Fruit fly (Drosophila melanogaster): ENCODE results near the gene Fur1.

The Fur1 gene

DNA sequence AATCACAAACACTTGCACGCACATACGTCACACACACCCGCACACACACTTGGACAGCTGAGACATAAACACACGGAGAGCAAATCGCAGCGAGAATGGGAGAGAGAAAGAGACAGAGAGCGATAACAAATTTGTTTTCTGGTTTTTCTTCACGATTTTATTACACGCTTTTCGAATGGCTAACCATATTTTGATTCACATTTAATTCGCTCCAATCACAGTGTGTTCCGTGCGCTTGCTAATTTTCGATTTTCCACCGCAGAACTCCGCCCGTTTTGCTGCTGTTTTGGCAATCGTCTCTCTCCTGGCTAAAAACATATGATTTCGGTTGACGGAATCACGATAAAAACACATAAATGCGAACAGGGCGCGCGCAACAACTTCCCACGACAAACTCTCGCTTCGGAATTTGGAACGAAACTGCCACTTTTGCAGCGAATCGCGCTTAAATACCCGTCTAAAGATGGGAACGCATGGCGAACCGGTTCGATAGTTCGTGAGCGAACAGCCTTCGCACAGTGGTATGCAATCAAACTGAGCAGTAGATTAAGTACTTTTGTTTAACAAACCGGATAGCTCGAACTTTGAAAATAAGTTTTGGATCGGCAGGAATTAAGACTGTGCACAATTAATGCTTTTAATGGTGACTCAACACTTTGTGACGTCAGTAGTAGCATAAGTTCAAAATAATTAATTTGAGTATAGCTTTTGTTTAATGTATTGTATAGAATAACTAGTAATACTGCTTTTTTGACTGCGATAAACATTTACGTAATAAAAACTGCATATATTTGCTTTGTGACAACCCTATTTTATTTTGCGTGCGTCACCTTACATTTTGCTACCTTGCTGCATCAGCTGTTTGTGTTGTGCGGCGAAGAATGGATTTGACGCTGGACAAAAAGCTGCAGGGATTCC lies at the start of gene Fur1, which contains the start of gene Vps33B (continued):
- TF ChIP-seq CG17568 (GFP tag; optimal IDR thresholded peaks at IDR 0.05) (peak; percentile 92), ssp (GFP tag; IDR thresholded peaks at IDR 0.05) (peak; percentile 90), CG4820 (GFP tag; optimal IDR thresholded peaks at IDR 0.05) (peak; percentile 97), CG15073 (GFP tag; optimal IDR thresholded peaks at IDR 0.05) (peak; percentile 90), pzg (GFP tag; optimal IDR thresholded peaks at IDR 0.05) (peak; percentile 75), CG8388 (GFP tag; optimal IDR thresholded peaks at IDR 0.05) (peak; percentile 96), CG11696 (GFP tag; IDR thresholded peaks at IDR 0.05) (peak; percentile 70; the same call in 1 of the 2 replicates), Aef1 (GFP tag; IDR thresholded peaks at IDR 0.05) (peak; percentile 94), CoRest (tag; optimal IDR thresholded peaks at IDR 0.05) (peak; percentile 98), CG2889 (GFP tag; IDR thresholded peaks at IDR 0.05) (peak; percentile 91), CG30403 (GFP tag; optimal IDR thresholded peaks at IDR 0.05) (peak; percentile 99), CG15269 (tag; optimal IDR thresholded peaks at IDR 0.05) (peak; percentile 96), CG18011 (GFP tag; optimal IDR thresholded peaks at IDR 0.05) (peak; percentile 89), CG17361 (GFP tag; IDR thresholded peaks at IDR 0.05) (peak; percentile 99), Optix (GFP tag; IDR thresholded peaks at IDR 0.05) (peak; percentile 94), CG11093 (GFP tag; IDR thresholded peaks at IDR 0.05) (peak; percentile 92), CG3838 (GFP tag; optimal IDR thresholded peaks at IDR 0.05) (peak; percentile 92), nmo (GFP tag; optimal IDR thresholded peaks at IDR 0.05) (peak; percentile 98), CG3065 (GFP tag; optimal IDR thresholded peaks at IDR 0.05) (peak; percentile 95), CG7963 (GFP tag; IDR thresholded peaks at IDR 0.05; ENCODE audit: partially characterized antibody) (peak; percentile 74), CG12744 (GFP tag; optimal IDR thresholded peaks at IDR 0.05) (peak; percentile 95), CG12299 (tag; optimal IDR thresholded peaks at IDR 0.05) (peak; percentile 94), CG2120 (GFP tag; optimal IDR thresholded peaks at IDR 0.05) (peak; percentile 99), Vsx1 (GFP tag; optimal IDR thresholded peaks at IDR 0.05) (peak; percentile 92), Myb (GFP tag; optimal IDR thresholded peaks at IDR 0.05) (peak; percentile 91), Dip2 (GFP tag; IDR thresholded peaks at IDR 0.05) (peak; percentile 76; the same call in 1 of the 2 replicates), CG6272 (GFP tag; IDR thresholded peaks at IDR 0.05) (peak; percentile 92), p53 (GFP tag; optimal IDR thresholded peaks at IDR 0.05) (peak; percentile 92), sim (GFP tag; IDR thresholded peaks at IDR 0.05) (peak; percentile 90), CG3281 (GFP tag; optimal IDR thresholded peaks at IDR 0.05) (peak; percentile 96), lilli (GFP tag; optimal IDR thresholded peaks at IDR 0.05) (peak; percentile 99), insv (GFP tag; optimal IDR thresholded peaks at IDR 0.05) (peak; percentile 62 to 80), Sox100B (GFP tag; optimal IDR thresholded peaks at IDR 0.05) (peak; percentile 96), CG34376 (GFP tag; optimal IDR thresholded peaks at IDR 0.05) (peak; percentile 96), Blimp-1 (GFP tag; optimal IDR thresholded peaks at IDR 0.05) (peak; percentile 93), CG7745 (tag; optimal IDR thresholded peaks at IDR 0.05) (no peak), cato (GFP tag; optimal IDR thresholded peaks at IDR 0.05; ENCODE audit: borderline replicate concordance) (peak; percentile 97), ERR (GFP tag; optimal IDR thresholded peaks at IDR 0.05) (peak; percentile 96), vvl (GFP tag; IDR thresholded peaks at IDR 0.05) (peak; percentile 97; the same call in 1 of the 2 replicates), sna (GFP tag; IDR thresholded peaks at IDR 0.05; ENCODE audit: partially characterized antibody) (peak; percentile 85), Meics (GFP tag; optimal IDR thresholded peaks at IDR 0.05) (peak; percentile 97), sr (GFP tag; IDR thresholded peaks at IDR 0.05) (peak; percentile 31; the same call in 1 of the 3 replicates), ab (GFP tag; optimal IDR thresholded peaks at IDR 0.05) (peak; percentile 97), dimm (GFP tag; IDR thresholded peaks at IDR 0.05) (peak; percentile 86), Hr78 (GFP tag; optimal IDR thresholded peaks at IDR 0.05) (no peak), Sry-δ (GFP tag; optimal IDR thresholded peaks at IDR 0.05) (peak; percentile 93), dan (GFP tag; IDR thresholded peaks at IDR 0.05) (no peak; the same call in 1 of the 2 replicates), CG8359 (GFP tag; optimal IDR thresholded peaks at IDR 0.05; ENCODE audit: borderline replicate concordance) (peak; percentile 89)
